Fruit fly (Drosophila melanogaster) whole organism, adult: ENCODE measurements around the gene mthl10.
A peak's percentile ranks its signal among the peaks of the same experiment; 100 is the strongest.

ENCODE experiments used
- CG11617 ChIP-seq: fragments of 200-800 bp; sonication (Bioruptor generic); optimal IDR thresholded peaks from 2 replicates; lab custom pipeline; 2017; ENCODE audit warnings: mild to moderate bottlenecking, missing biosample characterization, missing genetic modification reagents, missing genetic modification characterization
- CG12768 ChIP-seq: fragments of 200-800 bp; sonication (Bioruptor generic); optimal IDR thresholded peaks from 2 replicates; lab custom pipeline; 2017; ENCODE audit warnings: missing biosample characterization, missing genetic modification characterization, mild to moderate bottlenecking, moderate library complexity, missing genetic modification reagents
- CG14711 ChIP-seq: fragments of 200-800 bp; sonication (Bioruptor generic); optimal IDR thresholded peaks from 2 replicates; lab custom pipeline; 2018; ENCODE audit warnings: missing biosample characterization, mild to moderate bottlenecking, missing genetic modification characterization, moderate library complexity
- CG1620 ChIP-seq: fragments of 200-800 bp; sonication (Bioruptor generic); optimal IDR thresholded peaks from 2 replicates; lab custom pipeline; 2016; ENCODE audit warnings: missing biosample characterization, missing genetic modification characterization
- CG33017 ChIP-seq: fragments of 200-800 bp; sonication (Bioruptor generic); optimal IDR thresholded peaks from 2 replicates; lab custom pipeline; 2018; ENCODE audit warnings: missing biosample characterization, mild to moderate bottlenecking, missing genetic modification characterization, moderate library complexity
- CG5204 ChIP-seq: fragments of 200-800 bp; sonication (Bioruptor generic); optimal IDR thresholded peaks from 2 replicates; lab custom pipeline; 2016; ENCODE audit warnings: missing biosample characterization, missing genetic modification characterization
- CG7045 ChIP-seq: fragments of 200-800 bp; sonication (Bioruptor generic); optimal IDR thresholded peaks from 2 replicates; lab custom pipeline; 2017; ENCODE audit warnings: missing biosample characterization, mild to moderate bottlenecking, missing genetic modification characterization
- CG7101 ChIP-seq: fragments of 200-800 bp; sonication (Bioruptor generic); optimal IDR thresholded peaks from 2 replicates; lab custom pipeline; 2018; ENCODE audit warnings: missing biosample characterization, mild to moderate bottlenecking, missing genetic modification characterization, moderate library complexity
- Clk ChIP-seq: fragments of 200-800 bp; sonication (Bioruptor generic); optimal IDR thresholded peaks from 2 replicates; lab custom pipeline; 2017; ENCODE audit warnings: missing biosample characterization, missing genetic modification characterization
- Crg-1 ChIP-seq: fragments of 200-800 bp; sonication (Bioruptor generic); optimal IDR thresholded peaks from 2 replicates; lab custom pipeline; 2016; ENCODE audit warnings: missing biosample characterization, missing genetic modification characterization
- Hr96 ChIP-seq: fragments of 200-800 bp; sonication (Bioruptor generic); optimal IDR thresholded peaks from 2 replicates; lab custom pipeline; 2016; ENCODE audit warnings: missing biosample characterization, missing genetic modification characterization
- Mnt ChIP-seq: fragments of 200-800 bp; sonication (Bioruptor generic); optimal IDR thresholded peaks from 2 replicates; lab custom pipeline; 2016; ENCODE audit warnings: missing biosample characterization, mild to moderate bottlenecking, missing genetic modification characterization
- bab1 ChIP-seq: fragments of 200-800 bp; sonication (Bioruptor generic); optimal IDR thresholded peaks from 3 replicates; lab custom pipeline; 2019; ENCODE audit warnings: missing biosample characterization, mild to moderate bottlenecking, missing genetic modification characterization, moderate library complexity
- cic ChIP-seq: fragments of 200-800 bp; sonication (Bioruptor generic); optimal IDR thresholded peaks from 2 replicates; lab custom pipeline; 2017; ENCODE audit warnings: missing biosample characterization, mild to moderate bottlenecking, missing genetic modification characterization, moderate library complexity
- cnc ChIP-seq, 2 experiments: fragments of >200 bp; optimal IDR thresholded peaks; 2 replicates each; lab custom pipeline; 2017
- kay ChIP-seq: fragments of 200-800 bp; sonication (Bioruptor generic); peaks from one replicate; lab custom pipeline; 2016; ENCODE audit warnings: missing biosample characterization, missing genetic modification characterization, borderline replicate concordance
- ovo ChIP-seq: fragments of 200-800 bp; sonication (Bioruptor generic); optimal IDR thresholded peaks from 2 replicates; lab custom pipeline; 2016; ENCODE audit warnings: missing biosample characterization, missing genetic modification characterization
- pad ChIP-seq: fragments of 200-800 bp; sonication (Bioruptor generic); optimal IDR thresholded peaks from 3 replicates; lab custom pipeline; 2017; ENCODE audit warnings: missing biosample characterization, missing genetic modification characterization, mild to moderate bottlenecking, moderate library complexity, missing genetic modification reagents
- tj ChIP-seq: fragments of 200-800 bp; sonication (Bioruptor generic); optimal IDR thresholded peaks from 3 replicates; lab custom pipeline; 2017; ENCODE audit warnings: missing biosample characterization, mild to moderate bottlenecking, missing genetic modification characterization, moderate library complexity
- toe ChIP-seq: fragments of 200-800 bp; sonication (Bioruptor generic); optimal IDR thresholded peaks from 2 replicates; lab custom pipeline; 2016; ENCODE audit warnings: missing biosample characterization, missing genetic modification characterization

mthl10 gene

DNA sequence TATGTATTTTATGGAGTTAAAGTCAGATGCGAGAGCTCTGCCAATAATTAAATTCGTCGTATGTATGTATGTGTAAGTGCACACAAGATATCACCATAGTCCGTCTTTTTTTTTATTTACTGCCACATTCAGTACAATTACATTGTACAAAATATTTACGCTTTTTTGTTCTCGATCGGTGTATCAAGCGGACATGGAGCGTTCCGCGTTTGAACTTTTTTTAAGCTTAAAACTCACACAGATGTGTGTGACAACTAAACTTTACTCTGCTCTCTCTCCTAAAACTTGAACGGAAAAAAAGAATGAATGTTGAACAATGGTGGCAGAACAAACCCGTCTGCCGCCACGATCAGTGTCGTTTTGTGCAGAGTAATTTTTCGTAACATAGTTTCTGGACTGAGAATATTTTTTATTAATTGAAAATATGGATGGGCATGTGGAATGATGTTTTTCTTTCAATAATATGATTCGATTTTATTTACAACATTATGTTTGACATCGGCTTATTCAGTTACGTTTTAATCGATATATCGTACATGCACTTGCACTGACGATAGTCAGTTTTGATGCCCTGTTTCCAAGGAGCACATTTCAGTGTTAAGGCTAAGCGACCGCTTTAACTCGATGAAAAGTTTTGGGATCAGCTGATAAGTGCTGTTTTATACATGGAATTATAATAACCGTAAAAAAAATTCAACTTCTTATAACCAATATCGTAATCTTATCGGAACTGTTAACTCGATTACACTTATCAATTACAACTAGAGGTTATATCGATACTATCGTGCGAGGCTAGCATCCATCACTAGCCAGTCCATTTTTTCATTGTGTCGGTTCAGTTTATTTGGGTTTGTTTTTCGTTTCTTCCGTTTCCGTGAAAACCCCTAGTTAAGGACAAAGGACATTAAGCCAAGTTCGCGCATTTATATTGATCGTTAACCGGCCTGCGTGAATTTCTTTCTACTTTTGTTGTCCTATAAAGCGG lies 4.2 kb upstream of the mthl10 start, which contains the start of gene mth:
Gene mth (minus strand): TSS at position 302 of the 985 bp plus-strand sequence.
- TF ChIP-seq CG33017 (no peak), CG11617 (GFP tag; lab: Kevin White, UChicago) (peak; percentile 62), toe (GFP tag; lab: Kevin White, UChicago) (peak; percentile 74), pad (GFP tag; lab: Kevin White, UChicago) (no peak), CG7101 (tag; lab: Kevin White, UChicago) (peak; percentile 29), Hr96 (peak; percentile 74), Clk (GFP tag; lab: Kevin White, UChicago) (peak; percentile 40), bab1 (GFP tag; lab: Kevin White, UChicago) (peak; percentile 67), CG1620 (GFP tag; lab: Kevin White, UChicago) (peak; percentile 70), Mnt (GFP tag; lab: Kevin White, UChicago) (peak; percentile 19), kay (GFP tag; lab: Kevin White, UChicago) (peak; percentile 77), CG12768 (GFP tag; lab: Kevin White, UChicago) (peak; percentile 1), CG5204 (no peak), ovo (GFP tag; lab: Kevin White, UChicago) (peak; percentile 31), cic (peak; percentile 39), cnc (optimal IDR thresholded peaks at IDR 0.05; lab: Kevin White, UChicago) (no peak), CG7045 (GFP tag; lab: Kevin White, UChicago) (no peak), CG14711 (tag; lab: Kevin White, UChicago) (no peak), Crg-1 (peak; percentile 37), tj (GFP tag; lab: Kevin White, UChicago) (peak; percentile 21)

DNA sequence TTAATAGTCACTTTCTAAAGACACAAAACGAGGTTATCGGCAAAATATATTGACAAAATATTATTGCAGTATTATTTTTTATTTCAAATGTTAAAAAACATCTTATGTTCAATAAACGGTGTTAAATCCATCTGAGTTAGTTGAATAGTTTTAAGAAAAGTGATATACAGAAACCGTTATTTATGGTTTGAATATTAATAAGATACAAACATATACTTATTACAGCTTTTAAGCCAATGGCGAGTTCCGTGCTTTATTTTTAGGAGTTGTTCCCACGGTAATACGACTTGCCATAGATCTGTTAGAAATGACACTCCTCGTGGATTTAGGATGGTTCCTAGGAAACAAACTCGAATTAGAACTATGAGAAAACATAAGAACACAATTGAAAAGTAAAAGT lies 601 bp upstream of the mthl10 start:
- no peak for TF ChIP-seq cnc (optimal IDR thresholded peaks at IDR 0.05; lab: Kevin White, UChicago)
- TF ChIP-seq toe (GFP tag; lab: Kevin White, UChicago), result no peak
- no peak for TF ChIP-seq CG11617 (GFP tag; lab: Kevin White, UChicago)
- TF ChIP-seq CG7101 (tag; lab: Kevin White, UChicago), result no peak
- no peak for TF ChIP-seq cic
- peak; percentile 88 for TF ChIP-seq kay (GFP tag; lab: Kevin White, UChicago)
- no peak for TF ChIP-seq Crg-1
- TF ChIP-seq CG5204, result no peak
- no peak for TF ChIP-seq CG1620 (GFP tag; lab: Kevin White, UChicago)

DNA sequence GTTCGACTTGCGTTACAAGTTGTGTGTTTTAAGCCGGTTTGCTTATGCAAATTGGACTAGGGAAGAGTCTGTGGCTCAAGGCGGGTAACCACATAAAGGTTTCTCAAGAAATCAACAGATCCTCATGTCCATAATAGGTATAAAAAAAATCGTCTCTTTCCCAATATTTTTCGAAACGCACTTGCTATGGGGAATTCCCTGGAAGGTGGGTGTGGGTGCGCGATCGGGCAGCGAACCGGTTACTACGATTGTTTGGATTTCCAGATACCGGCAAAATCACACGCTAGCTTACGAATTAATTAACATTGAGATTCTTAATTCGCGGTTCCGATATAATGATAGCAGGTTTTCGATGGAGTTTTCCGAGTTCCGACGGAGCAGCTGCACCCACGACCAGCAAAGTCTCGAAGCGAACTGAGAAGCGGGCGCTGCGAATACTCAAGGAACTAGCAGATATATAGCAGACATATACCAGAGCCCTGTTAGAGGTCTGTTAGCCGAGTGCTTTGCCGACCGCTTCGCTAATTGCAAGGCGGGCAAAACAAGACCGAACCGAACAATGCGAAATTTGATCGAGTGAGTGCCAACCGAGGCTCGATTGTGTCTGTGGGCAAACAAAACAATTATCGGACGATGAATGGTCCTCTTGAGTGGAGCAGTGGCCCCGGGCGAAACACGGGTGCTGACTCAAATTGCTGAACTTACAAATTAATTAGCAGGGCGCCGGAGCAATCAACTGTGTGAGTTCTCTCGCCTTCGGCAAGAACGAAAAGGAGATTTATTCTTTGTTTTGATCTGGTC lies 1.5 kb downstream of the mthl10 start:
- peak; percentile 0 for TF ChIP-seq Mnt (GFP tag; lab: Kevin White, UChicago)
- TF ChIP-seq ovo (GFP tag; lab: Kevin White, UChicago), result no peak
- TF ChIP-seq cic, result peak; percentile 26
- TF ChIP-seq CG7101 (tag; lab: Kevin White, UChicago), result no peak
- peak; percentile 25 for TF ChIP-seq bab1 (GFP tag; lab: Kevin White, UChicago)
- TF ChIP-seq tj (GFP tag; lab: Kevin White, UChicago), result peak; percentile 86

DNA sequence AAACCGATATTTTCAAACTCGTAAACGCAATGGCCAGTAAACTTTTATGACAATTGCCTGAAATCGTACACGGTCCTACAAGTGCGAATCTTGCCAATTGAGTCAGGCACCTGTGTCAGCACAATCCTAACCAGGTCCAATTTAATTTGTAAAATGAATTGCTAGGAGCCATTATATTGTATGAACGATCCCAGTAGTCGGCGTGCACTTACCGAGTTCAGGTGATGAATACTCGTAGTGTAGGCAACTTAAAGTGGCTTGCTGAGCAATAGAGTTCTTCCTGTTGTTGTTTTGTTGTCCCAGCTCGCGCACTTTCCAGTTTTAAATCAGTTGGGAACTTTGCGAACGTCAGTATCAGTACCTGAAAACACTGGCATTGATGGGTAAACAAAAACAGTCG lies 2.1 kb downstream of the mthl10 start:
- TF ChIP-seq Mnt (GFP tag; lab: Kevin White, UChicago), result no peak
- no peak for TF ChIP-seq CG7045 (GFP tag; lab: Kevin White, UChicago)
- TF ChIP-seq Clk (GFP tag; lab: Kevin White, UChicago), result no peak
- TF ChIP-seq cic, result peak; percentile 24
- TF ChIP-seq CG11617 (GFP tag; lab: Kevin White, UChicago), result no peak
- no peak for TF ChIP-seq CG1620 (GFP tag; lab: Kevin White, UChicago)
- peak; percentile 90 for TF ChIP-seq tj (GFP tag; lab: Kevin White, UChicago)
- TF ChIP-seq ovo (GFP tag; lab: Kevin White, UChicago), result no peak
- no peak for TF ChIP-seq CG33017
- no peak for TF ChIP-seq CG7101 (tag; lab: Kevin White, UChicago)

DNA sequence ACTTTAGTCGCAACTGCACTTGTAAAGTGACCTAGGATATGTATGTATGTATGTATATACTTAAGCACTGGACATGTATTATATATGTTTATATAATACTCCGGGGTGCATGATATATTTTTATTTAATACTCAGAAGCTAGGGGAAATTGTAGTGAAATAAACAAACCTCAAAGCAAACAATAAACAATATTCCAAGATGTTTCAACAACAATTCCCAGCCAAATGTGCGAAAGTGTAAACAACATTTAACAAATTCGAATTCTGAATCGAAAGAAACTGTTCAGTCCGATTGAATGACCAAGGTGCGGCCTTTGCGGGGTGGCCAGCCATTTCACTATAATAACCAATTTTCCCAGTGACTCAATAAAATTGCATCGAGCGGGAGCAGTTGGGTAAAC lies 2.6 kb downstream of the mthl10 start:
- no peak for TF ChIP-seq toe (GFP tag; lab: Kevin White, UChicago)
- peak; percentile 94 for TF ChIP-seq kay (GFP tag; lab: Kevin White, UChicago)
- no peak for TF ChIP-seq cic
- no peak for TF ChIP-seq Hr96
- no peak for TF ChIP-seq CG12768 (GFP tag; lab: Kevin White, UChicago)
- no peak for TF ChIP-seq Mnt (GFP tag; lab: Kevin White, UChicago)

DNA sequence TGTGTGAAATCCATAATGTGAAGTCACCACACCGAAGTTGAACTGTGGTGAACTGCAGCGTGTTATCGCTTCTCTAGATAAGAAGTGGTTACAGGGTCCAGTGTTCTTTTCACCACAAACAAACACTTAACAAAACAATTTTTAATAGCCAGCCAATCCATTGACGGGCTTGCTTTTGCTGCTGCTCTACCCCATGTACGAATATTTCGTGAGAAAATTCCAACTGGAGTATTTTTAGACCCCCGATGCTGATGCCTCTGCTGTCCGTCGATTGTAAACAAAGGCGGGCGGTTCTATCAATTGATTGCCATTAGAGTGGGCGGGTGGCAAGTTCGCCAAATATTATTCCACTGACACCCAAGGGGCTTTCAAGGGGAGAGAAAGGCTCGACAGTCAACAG lies 3.6 kb downstream of the mthl10 start:
- TF ChIP-seq CG7045 (GFP tag; lab: Kevin White, UChicago) (no peak), CG1620 (GFP tag; lab: Kevin White, UChicago) (no peak), Mnt (GFP tag; lab: Kevin White, UChicago) (no peak), bab1 (GFP tag; lab: Kevin White, UChicago) (no peak), Crg-1 (no peak)
